Worm (Caenorhabditis elegans) whole organism, young adult: ENCODE results near the gene C02B4.3.

Experiments
- B0019.2 ChIP-seq: fragments of 200-800 bp; sonication (Bioruptor generic); conservative IDR thresholded peaks from 2 replicates; pipeline ENCODE4 v1.3.6; 2022; ENCODE audit warnings: missing genetic modification reagents, missing genetic modification characterization, missing compliant biosample characterization
- B0261.1 ChIP-seq: sonication (generic microtip); optimal IDR thresholded peaks from 2 replicates; lab custom pipeline; 2016; ENCODE audit warnings: mild to moderate bottlenecking, missing genetic modification characterization, moderate library complexity, missing compliant biosample characterization
- B0336.3 ChIP-seq: fragments of 200-800 bp; sonication (Bioruptor generic); IDR thresholded peaks from 2 replicates; pipeline ENCODE4 v1.3.6; 2022; ENCODE audit warnings: missing genetic modification characterization, missing compliant biosample characterization
- F23B12.7 ChIP-seq: sonication (generic microtip); optimal IDR thresholded peaks from 2 replicates; lab custom pipeline; 2017; ENCODE audit warnings: missing genetic modification characterization, mild to moderate bottlenecking, missing compliant biosample characterization, antibody characterized with exemption, moderate library complexity; ENCODE audit not compliant: insufficient read depth
- K11D2.4 ChIP-seq: fragments of 200-800 bp; sonication (Bioruptor generic); IDR thresholded peaks from 2 replicates; pipeline ENCODE4 v1.3.6; 2022; ENCODE audit warnings: missing genetic modification reagents, missing genetic modification characterization, missing compliant biosample characterization
- Y53G8AR.9 ChIP-seq: fragments of 200-800 bp; sonication (Bioruptor generic); conservative IDR thresholded peaks from 2 replicates; pipeline ENCODE4 v1.3.6; 2022; ENCODE audit warnings: missing genetic modification reagents, missing genetic modification characterization, missing compliant biosample characterization
- Y95B8A.8 ChIP-seq: fragments of 200-800 bp; sonication (Bioruptor generic); IDR thresholded peaks from 2 replicates; pipeline ENCODE4 v1.3.6; 2022; ENCODE audit warnings: missing genetic modification reagents, missing genetic modification characterization, missing compliant biosample characterization
- ZK185.1 ChIP-seq: sonication (generic microtip); optimal IDR thresholded peaks from 2 replicates; lab custom pipeline; 2016; ENCODE audit warnings: mild to moderate bottlenecking, missing genetic modification characterization, missing compliant biosample characterization; ENCODE audit not compliant: poor library complexity, severe bottlenecking
- akir-1 ChIP-seq: fragments of 200-800 bp; sonication (Bioruptor generic); optimal IDR thresholded peaks from 2 replicates; lab custom pipeline; 2018; ENCODE audit warnings: mild to moderate bottlenecking, missing genetic modification characterization, moderate library complexity, missing compliant biosample characterization
- ama-1 ChIP-seq, 3 experiments: fragments of 150-350 bp in 1 of 3; sonication (generic microtip) in 2 of 3; optimal IDR thresholded peaks; 2 replicates each; lab custom pipeline; 2014 to 2018; ENCODE audit warnings: missing biosample characterization in 2 of 3, missing genetic modification characterization in 2 of 3, missing genetic modification reagents in 2 of 3
- athp-1 ChIP-seq: sonication (generic microtip); optimal IDR thresholded peaks from 2 replicates; lab custom pipeline; 2017; ENCODE audit warnings: mild to moderate bottlenecking, missing genetic modification characterization, missing compliant biosample characterization
- attf-5 ChIP-seq: fragments of 200-800 bp; sonication (Bioruptor generic); optimal IDR thresholded peaks from 2 replicates; lab custom pipeline; 2018; ENCODE audit warnings: mild to moderate bottlenecking, missing genetic modification characterization, missing compliant biosample characterization
- attf-6 ChIP-seq: fragments of 200-800 bp; sonication (Bioruptor generic); IDR thresholded peaks from 2 replicates; pipeline ENCODE4 v1.3.6; 2022; ENCODE audit warnings: missing genetic modification reagents, missing genetic modification characterization, missing compliant biosample characterization
- cebp-1 ChIP-seq, 2 experiments: fragments of 200-800 bp in 1 of 2; sonication (Bioruptor generic) in 1 of 2; sonication (generic microtip) in 1 of 2; IDR thresholded peaks in 1 of 2; optimal IDR thresholded peaks in 1 of 2; 2 replicates each; pipeline versions ENCODE4 v1.3.6 to Lab custom; 2017 to 2022; ENCODE audit warnings: missing compliant biosample characterization in 2 of 2, missing genetic modification characterization in 2 of 2, mild to moderate bottlenecking in 1 of 2, missing genetic modification reagents in 1 of 2, moderate library complexity in 1 of 2
- dox-1 ChIP-seq: fragments of 200-800 bp; sonication (Bioruptor generic); IDR thresholded peaks from 2 replicates; pipeline ENCODE4 v1.3.6; 2022; ENCODE audit warnings: missing genetic modification reagents, missing genetic modification characterization, missing compliant biosample characterization
- egl-18 ChIP-seq: fragments of 200-800 bp; sonication (Bioruptor generic); IDR thresholded peaks from 2 replicates; pipeline ENCODE4 v1.3.6; 2022; ENCODE audit warnings: missing genetic modification reagents, missing genetic modification characterization, missing compliant biosample characterization
- ets-4 ChIP-seq: fragments of 200-800 bp; sonication (Bioruptor generic); optimal IDR thresholded peaks from 2 replicates; lab custom pipeline; 2018; ENCODE audit warnings: mild to moderate bottlenecking, missing genetic modification characterization, missing compliant biosample characterization
- him-1 ChIP-seq: sonication (generic microtip); optimal IDR thresholded peaks from 2 replicates; lab custom pipeline; 2016; ENCODE audit warnings: missing genotype, missing genetic modification reagents, missing genetic modification characterization, missing compliant biosample characterization
- hmg-20 ChIP-seq: fragments of 200-800 bp; sonication (Bioruptor generic); IDR thresholded peaks from 2 replicates; pipeline ENCODE4 v1.3.6; 2022; ENCODE audit warnings: missing genetic modification reagents, missing genetic modification characterization, missing compliant biosample characterization
- lag-1 ChIP-seq: fragments of 200-800 bp; sonication (Bioruptor generic); IDR thresholded peaks from 2 replicates; pipeline ENCODE4 v1.3.6; 2022; ENCODE audit warnings: missing genetic modification reagents, missing genetic modification characterization, missing compliant biosample characterization
- let-526 ChIP-seq: fragments of 200-800 bp; sonication (Bioruptor generic); IDR thresholded peaks from 2 replicates; pipeline ENCODE4 v1.3.6; 2022; ENCODE audit warnings: missing genetic modification reagents, missing genetic modification characterization, missing compliant biosample characterization
- let-607 ChIP-seq, 2 experiments: fragments of 200-800 bp in 1 of 2; sonication (Bioruptor generic) in 1 of 2; sonication (generic microtip) in 1 of 2; optimal IDR thresholded peaks; 2 replicates each; lab custom pipeline; 2016 to 2018; ENCODE audit warnings: mild to moderate bottlenecking in 2 of 2, missing compliant biosample characterization in 2 of 2, missing genetic modification characterization in 2 of 2, moderate library complexity in 2 of 2, missing genotype in 1 of 2
- lin-35 ChIP-seq, 3 experiments: fragments of 150-350 bp in 2 of 3; sonication (generic microtip) in 1 of 3; optimal IDR thresholded peaks; 2 replicates each; lab custom pipeline; 2014 to 2018; ENCODE audit warnings: missing biosample characterization in 3 of 3, missing genetic modification characterization in 3 of 3, missing genetic modification reagents in 3 of 3
- lin-40 ChIP-seq: sonication (generic microtip); optimal IDR thresholded peaks from 2 replicates; lab custom pipeline; 2016; ENCODE audit warnings: missing genetic modification characterization, mild to moderate bottlenecking, missing compliant biosample characterization, missing genotype, missing genetic modification reagents
- madf-10 ChIP-seq: sonication (generic microtip); optimal IDR thresholded peaks from 2 replicates; lab custom pipeline; 2016; ENCODE audit warnings: mild to moderate bottlenecking, missing genetic modification characterization, missing compliant biosample characterization
- madf-3 ChIP-seq: fragments of 200-800 bp; sonication (Bioruptor generic); IDR thresholded peaks from 2 replicates; pipeline ENCODE4 v1.3.6; 2022; ENCODE audit warnings: missing genetic modification reagents, missing genetic modification characterization, missing compliant biosample characterization
- mcd-1 ChIP-seq: fragments of 200-800 bp; sonication (Bioruptor generic); IDR thresholded peaks from 2 replicates; pipeline ENCODE4 v1.3.6; 2022; ENCODE audit warnings: missing genetic modification reagents, missing genetic modification characterization, missing compliant biosample characterization
- nfya-1 ChIP-seq: sonication (generic microtip); optimal IDR thresholded peaks from 2 replicates; lab custom pipeline; 2017; ENCODE audit warnings: antibody characterized with exemption, missing compliant biosample characterization, missing genetic modification characterization, borderline replicate concordance; ENCODE audit not compliant: insufficient read depth
- nfya-2 ChIP-seq: fragments of 200-800 bp; sonication (Bioruptor generic); IDR thresholded peaks from 2 replicates; pipeline ENCODE4 v1.3.6; 2022; ENCODE audit warnings: missing genetic modification reagents, missing genetic modification characterization, missing compliant biosample characterization
- nfyb-1 ChIP-seq: fragments of 200-800 bp; sonication (Bioruptor generic); IDR thresholded peaks from 2 replicates; pipeline ENCODE4 v1.3.6; 2022; ENCODE audit warnings: missing genetic modification reagents, missing genetic modification characterization, missing compliant biosample characterization
- nhr-27 ChIP-seq: fragments of 200-800 bp; sonication (Bioruptor generic); optimal IDR thresholded peaks from 2 replicates; lab custom pipeline; 2018; ENCODE audit warnings: mild to moderate bottlenecking, missing genetic modification characterization, moderate library complexity, missing compliant biosample characterization
- nhr-80 ChIP-seq: sonication (generic microtip); optimal IDR thresholded peaks from 2 replicates; lab custom pipeline; 2016; ENCODE audit warnings: missing genetic modification characterization, missing compliant biosample characterization
- nhr-90 ChIP-seq: sonication (generic microtip); optimal IDR thresholded peaks from 2 replicates; lab custom pipeline; 2016; ENCODE audit warnings: missing genotype, mild to moderate bottlenecking, missing genetic modification characterization, missing compliant biosample characterization
- pbrm-1 ChIP-seq: fragments of 200-800 bp; sonication (Bioruptor generic); IDR thresholded peaks from 2 replicates; pipeline ENCODE4 v1.3.6; 2022; ENCODE audit warnings: missing genetic modification reagents, missing genetic modification characterization, missing compliant biosample characterization
- sea-2 ChIP-seq: fragments of 200-800 bp; sonication (Bioruptor generic); IDR thresholded peaks from 2 replicates; pipeline ENCODE4 v1.3.6; 2022; ENCODE audit warnings: missing genetic modification characterization, missing compliant biosample characterization
- snpc-4 ChIP-seq, 5 experiments: fragments of 150-350 bp in 1 of 5; sonication (generic microtip) in 4 of 5; optimal IDR thresholded peaks; 2 replicates each; lab custom pipeline; 2014 to 2018; ENCODE audit warnings: missing genetic modification characterization in 5 of 5, missing biosample characterization in 3 of 5, antibody characterized with exemption in 2 of 5, mild to moderate bottlenecking in 2 of 5, missing compliant biosample characterization in 2 of 5, missing genotype in 2 of 5, moderate library complexity in 2 of 5, missing genetic modification reagents in 1 of 5
- tbp1 ChIP-seq: fragments of 200-800 bp; sonication (Bioruptor generic); optimal IDR thresholded peaks from 2 replicates; lab custom pipeline; 2018; ENCODE audit warnings: mild to moderate bottlenecking, missing genetic modification characterization, missing compliant biosample characterization
- unc-62 ChIP-seq: fragments of 150-350 bp; optimal IDR thresholded peaks from 2 replicates; lab custom pipeline; 2014; ENCODE audit warnings: missing biosample characterization, missing genetic modification reagents, missing genetic modification characterization
- ztf-18 ChIP-seq: sonication (generic microtip); optimal IDR thresholded peaks from 2 replicates; lab custom pipeline; 2016; ENCODE audit warnings: missing genotype, mild to moderate bottlenecking, missing genetic modification characterization, missing compliant biosample characterization
- ztf-22 ChIP-seq: fragments of 200-800 bp; sonication (Bioruptor generic); optimal IDR thresholded peaks from 2 replicates; lab custom pipeline; 2018; ENCODE audit warnings: mild to moderate bottlenecking, missing genetic modification characterization, moderate library complexity, missing compliant biosample characterization

The C02B4.3 gene

ce11 chrX:12691740-12692383 lies 32.2 kb upstream of the C02B4.3 start:
- TF ChIP-seq ama-1 (optimal IDR thresholded peaks at IDR 0.05; lab: Kevin White, UChicago) (peak; percentile 18), ama-1 (GFP tag; optimal IDR thresholded peaks at IDR 0.05; lab: Kevin White, UChicago) (peak in 1 of 2 experiments; percentile 54), lin-35 (GFP tag; optimal IDR thresholded peaks at IDR 0.05; lab: Kevin White, UChicago) (no peak), pbrm-1 (GFP tag; lab: Robert Waterston, UW) (no peak), madf-3 (0 out of 2 replicates have a peak, but pooled peaks have one; percentile 32)
- TF ChIP-seq, all 124 proteins: peak for 2

ce11 chrX:12691306-12691705 lies 31.7 kb upstream of the C02B4.3 start, which contains the start of gene ugt-50:
TSS of gene ugt-50 (plus strand) at chrX:12691573.
- TF ChIP-seq cebp-1 (GFP tag; IDR thresholded peaks at IDR 0.05; lab: Robert Waterston, UW) (no peak), cebp-1 (tag; optimal IDR thresholded peaks at IDR 0.05; lab: Kevin White, UChicago) (peak; percentile 72), let-607 (tag; optimal IDR thresholded peaks at IDR 0.05; lab: Kevin White, UChicago) (peak in 1 of 2 experiments; percentile 67), B0261.1 (no peak), F23B12.7 (tag; lab: Kevin White, UChicago) (no peak), egl-18 (no peak), nhr-80 (peak; percentile 85), ZK185.1 (tag; lab: Kevin White, UChicago) (no peak)
- TF ChIP-seq, all 124 proteins: peak for 3

- peak; percentile 80 for TF ChIP-seq nhr-80
- no peak for TF ChIP-seq let-526 (GFP tag; lab: Robert Waterston, UW)
- peak; percentile 25 for TF ChIP-seq unc-62 (GFP tag; lab: Kevin White, UChicago)
- peak; percentile 8 for TF ChIP-seq madf-10 (tag; lab: Kevin White, UChicago)
- TF ChIP-seq ztf-22 (GFP tag; lab: Kevin White, UChicago) = peak; percentile 24
- TF ChIP-seq B0336.3 = peak; percentile 36; the same call in 1 of the 2 replicates
- no peak for TF ChIP-seq sea-2 (GFP tag; lab: Robert Waterston, UW)
- peak; percentile 41 for TF ChIP-seq lin-40 (tag; lab: Kevin White, UChicago)
- no peak for TF ChIP-seq hmg-20 (GFP tag; lab: Robert Waterston, UW)
- TF ChIP-seq lin-35 (GFP tag; optimal IDR thresholded peaks at IDR 0.05; lab: Kevin White, UChicago) = peak in 1 of 3 experiments; percentile 30
- peak; percentile 21 for TF ChIP-seq tbp1 (GFP tag; lab: Kevin White, UChicago)
- TF ChIP-seq nfya-2 (GFP tag; lab: Robert Waterston, UW) = no peak
- peak; percentile 21 to 45 for TF ChIP-seq let-607 (tag; optimal IDR thresholded peaks at IDR 0.05; lab: Kevin White, UChicago)
- TF ChIP-seq dox-1 (GFP tag; lab: Robert Waterston, UW) = peak; percentile 52; the same call in 1 of the 2 replicates
- 0 out of 2 replicates have a peak, but pooled peaks have one; percentile 11 for TF ChIP-seq mcd-1 (GFP tag; lab: Robert Waterston, UW)
- no peak for TF ChIP-seq ztf-18
- no peak for TF ChIP-seq B0261.1
- TF ChIP-seq nfya-1 (tag; lab: Kevin White, UChicago) = no peak
- TF ChIP-seq Y53G8AR.9 (GFP tag; lab: Robert Waterston, UW) = no peak
- no peak for TF ChIP-seq snpc-4 (GFP tag; optimal IDR thresholded peaks at IDR 0.05; lab: Kevin White, UChicago)
- TF ChIP-seq snpc-4 (tag; optimal IDR thresholded peaks at IDR 0.05; lab: Kevin White, UChicago) = no peak
- no peak for TF ChIP-seq Y95B8A.8 (GFP tag; lab: Robert Waterston, UW)
- no peak for TF ChIP-seq cebp-1 (GFP tag; IDR thresholded peaks at IDR 0.05; lab: Robert Waterston, UW)
- TF ChIP-seq cebp-1 (tag; optimal IDR thresholded peaks at IDR 0.05; lab: Kevin White, UChicago) = peak; percentile 36
- no peak for TF ChIP-seq K11D2.4 (GFP tag; lab: Robert Waterston, UW)
- TF ChIP-seq nhr-27 (tag; lab: Kevin White, UChicago) = no peak
- TF ChIP-seq attf-5 (GFP tag; lab: Kevin White, UChicago) = peak; percentile 5
- no peak for TF ChIP-seq B0019.2 (GFP tag; lab: Robert Waterston, UW)
- TF ChIP-seq athp-1 (tag; lab: Kevin White, UChicago) = no peak
- TF ChIP-seq akir-1 (GFP tag; lab: Kevin White, UChicago) = no peak
- peak; percentile 39 for TF ChIP-seq nhr-90 (tag; lab: Kevin White, UChicago)
- no peak for TF ChIP-seq ets-4
- TF ChIP-seq attf-6 = no peak
- TF ChIP-seq nfyb-1 (GFP tag; lab: Robert Waterston, UW) = peak; percentile 37; the same call in 1 of the 2 replicates
- no peak for TF ChIP-seq him-1 (tag; lab: Kevin White, UChicago)
- TF ChIP-seq lag-1 (GFP tag; lab: Robert Waterston, UW) = no peak
Observed at ce11 chrX:12690346-12690745, 30.7 kb upstream of the C02B4.3 start.
